Worm (Caenorhabditis elegans) whole organism, mixed stage, embryonic: ENCODE measurements around the gene Y69A2AR.22.

ENCODE experiments used
- M03D4.4 ChIP-seq: sonication (generic microtip); optimal IDR thresholded peaks from 2 replicates; lab custom pipeline; 2017; ENCODE audit warnings: mild to moderate bottlenecking, missing genetic modification characterization, missing compliant biosample characterization
- bed-3 ChIP-seq: fragments of 200-800 bp; sonication (Bioruptor generic); optimal IDR thresholded peaks from 3 replicates; lab custom pipeline; 2018; ENCODE audit warnings: mild to moderate bottlenecking, missing genetic modification characterization, moderate library complexity, missing compliant biosample characterization
- blmp-1 ChIP-seq: fragments of 150-350 bp; optimal IDR thresholded peaks from 2 replicates; lab custom pipeline; 2014; ENCODE audit warnings: missing biosample characterization, missing genetic modification characterization
- ceh-39 ChIP-seq: fragments of 150-350 bp; optimal IDR thresholded peaks from 2 replicates; lab custom pipeline; 2014; ENCODE audit warnings: missing biosample characterization, missing genetic modification characterization
- ceh-43 ChIP-seq: fragments of 200-800 bp; sonication (Bioruptor generic); optimal IDR thresholded peaks from 2 replicates; lab custom pipeline; 2018; ENCODE audit warnings: mild to moderate bottlenecking, missing genetic modification characterization, moderate library complexity, missing compliant biosample characterization
- ces-1 ChIP-seq: fragments of 150-350 bp; optimal IDR thresholded peaks from 2 replicates; lab custom pipeline; 2014; ENCODE audit warnings: missing biosample characterization, missing genetic modification reagents, missing genetic modification characterization
- cnd-1 ChIP-seq: fragments of 200-800 bp; sonication (Bioruptor generic); optimal IDR thresholded peaks from 2 replicates; lab custom pipeline; 2018; ENCODE audit warnings: mild to moderate bottlenecking, missing genetic modification characterization, missing compliant biosample characterization
- drap-1 ChIP-seq: fragments of 200-800 bp; sonication (Bioruptor generic); optimal IDR thresholded peaks from 3 replicates; lab custom pipeline; 2018; ENCODE audit warnings: mild to moderate bottlenecking, missing genetic modification characterization, missing compliant biosample characterization
- elt-1 ChIP-seq: sonication (generic microtip); optimal IDR thresholded peaks from 2 replicates; lab custom pipeline; 2017; ENCODE audit warnings: missing genetic modification characterization, mild to moderate bottlenecking, missing compliant biosample characterization, antibody characterized with exemption, moderate library complexity, borderline replicate concordance; ENCODE audit not compliant: insufficient read depth
- elt-3 ChIP-seq: fragments of 150-350 bp; optimal IDR thresholded peaks from 2 replicates; lab custom pipeline; 2014; ENCODE audit warnings: missing biosample characterization, missing genetic modification characterization
- flh-1 ChIP-seq: fragments of 200-800 bp; sonication (Bioruptor generic); optimal IDR thresholded peaks from 2 replicates; lab custom pipeline; 2018; ENCODE audit warnings: mild to moderate bottlenecking, missing genetic modification characterization, moderate library complexity, missing compliant biosample characterization
- ham-2 ChIP-seq: fragments of 200-800 bp; sonication (Bioruptor generic); optimal IDR thresholded peaks from 2 replicates; lab custom pipeline; 2018; ENCODE audit warnings: mild to moderate bottlenecking, missing genetic modification characterization, missing compliant biosample characterization
- hlh-1 ChIP-seq: fragments of 150-350 bp; optimal IDR thresholded peaks from 2 replicates; lab custom pipeline; 2014; ENCODE audit warnings: missing biosample characterization, missing genetic modification reagents, missing genetic modification characterization
- lin-13 ChIP-seq: fragments of 150-350 bp; optimal IDR thresholded peaks from 2 replicates; lab custom pipeline; 2014; ENCODE audit warnings: missing biosample characterization, missing genetic modification characterization
- lin-32 ChIP-seq: fragments of 200-800 bp; sonication (Bioruptor generic); optimal IDR thresholded peaks from 2 replicates; lab custom pipeline; 2018; ENCODE audit warnings: mild to moderate bottlenecking, missing genetic modification characterization, missing compliant biosample characterization
- lsy-2 ChIP-seq: fragments of 150-350 bp; optimal IDR thresholded peaks from 2 replicates; lab custom pipeline; 2014; ENCODE audit warnings: missing biosample characterization, missing genetic modification characterization
- mab-5 ChIP-seq: fragments of 150-350 bp; optimal IDR thresholded peaks from 2 replicates; lab custom pipeline; 2014; ENCODE audit warnings: missing biosample characterization, missing genetic modification characterization
- mep-1 ChIP-seq: fragments of 150-350 bp; optimal IDR thresholded peaks from 2 replicates; lab custom pipeline; 2017; ENCODE audit warnings: missing biosample characterization, missing genetic modification reagents, missing genetic modification characterization, inconsistent platforms
- mls-2 ChIP-seq: sonication (generic microtip); optimal IDR thresholded peaks from 2 replicates; lab custom pipeline; 2016; ENCODE audit warnings: mild to moderate bottlenecking, missing genetic modification characterization, moderate library complexity, missing compliant biosample characterization
- nhr-12 ChIP-seq: fragments of 150-350 bp; optimal IDR thresholded peaks from 2 replicates; lab custom pipeline; 2014; ENCODE audit warnings: missing biosample characterization, missing genetic modification characterization
- nhr-237 ChIP-seq: fragments of 150-350 bp; optimal IDR thresholded peaks from 2 replicates; lab custom pipeline; 2014; ENCODE audit warnings: missing biosample characterization, missing genetic modification characterization
- nhr-28 ChIP-seq: fragments of 150-350 bp; optimal IDR thresholded peaks from 2 replicates; lab custom pipeline; 2014; ENCODE audit warnings: missing biosample characterization, missing genetic modification characterization
- nhr-76 ChIP-seq: sonication (generic microtip); optimal IDR thresholded peaks from 2 replicates; lab custom pipeline; 2017; ENCODE audit warnings: missing biosample characterization, missing genetic modification characterization
- pha-4 ChIP-seq: fragments of 150-350 bp; optimal IDR thresholded peaks from 2 replicates; lab custom pipeline; 2018; ENCODE audit warnings: missing biosample characterization, missing genetic modification reagents, missing genetic modification characterization
- sem-2 ChIP-seq: fragments of 200-800 bp; sonication (Bioruptor generic); optimal IDR thresholded peaks from 2 replicates; lab custom pipeline; 2018; ENCODE audit warnings: mild to moderate bottlenecking, missing genetic modification characterization, missing compliant biosample characterization
- snpc-4 ChIP-seq: fragments of 150-350 bp; optimal IDR thresholded peaks from 2 replicates; lab custom pipeline; 2014; ENCODE audit warnings: missing biosample characterization, missing genetic modification characterization
- sptf-1 ChIP-seq: sonication (generic microtip); optimal IDR thresholded peaks from 2 replicates; lab custom pipeline; 2017; ENCODE audit warnings: mild to moderate bottlenecking, missing genetic modification characterization, moderate library complexity, missing compliant biosample characterization
- tbx-8 ChIP-seq: fragments of 200-800 bp; sonication (Bioruptor generic); optimal IDR thresholded peaks from 2 replicates; lab custom pipeline; 2018; ENCODE audit warnings: mild to moderate bottlenecking, missing genetic modification characterization, moderate library complexity, missing compliant biosample characterization
- unc-120 ChIP-seq: sonication (generic microtip); optimal IDR thresholded peaks from 2 replicates; lab custom pipeline; 2017; ENCODE audit warnings: missing genetic modification characterization, missing compliant biosample characterization; ENCODE audit not compliant: poor library complexity, severe bottlenecking
- unc-39 ChIP-seq: fragments of 150-350 bp; optimal IDR thresholded peaks from 2 replicates; lab custom pipeline; 2014; ENCODE audit warnings: missing biosample characterization, missing genetic modification characterization
- unc-62 ChIP-seq: fragments of 150-350 bp; optimal IDR thresholded peaks from 2 replicates; lab custom pipeline; 2014; ENCODE audit warnings: missing biosample characterization, missing genetic modification reagents, missing genetic modification characterization
- zip-8 ChIP-seq: fragments of 150-350 bp; optimal IDR thresholded peaks from 2 replicates; lab custom pipeline; 2014; ENCODE audit warnings: missing biosample characterization, missing genetic modification characterization
- ztf-11 ChIP-seq: fragments of 150-350 bp; optimal IDR thresholded peaks from 2 replicates; lab custom pipeline; 2014; ENCODE audit warnings: missing biosample characterization, missing genetic modification characterization

Gene Y69A2AR.22

ce11 chrIV:2507824-2508223, at the start of gene Y69A2AR.22:
Gene Y69A2AR.22 (minus strand): TSS chrIV:2507924.
- no peak for TF ChIP-seq unc-62 (GFP tag; lab: Kevin White, UChicago)
- no peak for TF ChIP-seq tbx-8 (GFP tag; lab: Kevin White, UChicago)
- no peak for TF ChIP-seq nhr-237
- no peak for TF ChIP-seq bed-3
- no peak for TF ChIP-seq M03D4.4 (tag; lab: Kevin White, UChicago)
- no peak for TF ChIP-seq pha-4 (tag; lab: Kevin White, UChicago)
- no peak for TF ChIP-seq ces-1 (GFP tag; lab: Kevin White, UChicago)
- TF ChIP-seq ham-2 (GFP tag; lab: Kevin White, UChicago), result no peak
- TF ChIP-seq blmp-1 (tag; lab: Kevin White, UChicago), result no peak
- no peak for TF ChIP-seq lin-32 (GFP tag; lab: Kevin White, UChicago)
- no peak for TF ChIP-seq sptf-1 (tag; lab: Kevin White, UChicago)
- TF ChIP-seq lsy-2 (tag; lab: Kevin White, UChicago), result no peak
- no peak for TF ChIP-seq nhr-76 (tag; lab: Kevin White, UChicago)
- no peak for TF ChIP-seq nhr-12 (tag; lab: Kevin White, UChicago)
- TF ChIP-seq ceh-43 (GFP tag; lab: Kevin White, UChicago), result no peak
- TF ChIP-seq ztf-11 (tag; lab: Kevin White, UChicago), result no peak
- no peak for TF ChIP-seq zip-8 (tag; lab: Kevin White, UChicago)
- TF ChIP-seq lin-13 (tag; lab: Kevin White, UChicago), result no peak

ce11 chrIV:2556211-2556610, 48.5 kb upstream of the Y69A2AR.22 start:
- TF ChIP-seq tbx-8 (GFP tag; lab: Kevin White, UChicago) (no peak), ces-1 (GFP tag; lab: Kevin White, UChicago) (no peak), mls-2 (tag; lab: Kevin White, UChicago) (no peak), ztf-11 (tag; lab: Kevin White, UChicago) (no peak), mep-1 (tag; lab: Kevin White, UChicago) (no peak), ceh-43 (GFP tag; lab: Kevin White, UChicago) (no peak), hlh-1 (no peak), cnd-1 (tag; lab: Kevin White, UChicago) (no peak), flh-1 (no peak), zip-8 (tag; lab: Kevin White, UChicago) (no peak)
- TF ChIP-seq, all 35 proteins: peak for 0

- no peak for TF ChIP-seq elt-1
- TF ChIP-seq mab-5, result no peak
- no peak for TF ChIP-seq zip-8 (tag; lab: Kevin White, UChicago)
- no peak for TF ChIP-seq sptf-1 (tag; lab: Kevin White, UChicago)
- no peak for TF ChIP-seq nhr-237
- no peak for TF ChIP-seq snpc-4 (tag; lab: Kevin White, UChicago)
- no peak for TF ChIP-seq elt-3 (tag; lab: Kevin White, UChicago)
- TF ChIP-seq unc-39 (tag; lab: Kevin White, UChicago), result no peak
- TF ChIP-seq lin-32 (GFP tag; lab: Kevin White, UChicago), result no peak
- no peak for TF ChIP-seq ham-2 (GFP tag; lab: Kevin White, UChicago)
- no peak for TF ChIP-seq unc-120 (tag; lab: Kevin White, UChicago)
- TF ChIP-seq nhr-28, result no peak
- no peak for TF ChIP-seq pha-4 (tag; lab: Kevin White, UChicago)
- no peak for TF ChIP-seq flh-1
- no peak for TF ChIP-seq bed-3
- TF ChIP-seq tbx-8 (GFP tag; lab: Kevin White, UChicago), result no peak
- TF ChIP-seq unc-62 (GFP tag; lab: Kevin White, UChicago), result no peak
- TF ChIP-seq sem-2 (GFP tag; lab: Kevin White, UChicago), result no peak
- no peak for TF ChIP-seq lsy-2 (tag; lab: Kevin White, UChicago)
- no peak for TF ChIP-seq drap-1 (GFP tag; lab: Kevin White, UChicago)
These were observed 45.1 kb upstream of the Y69A2AR.22 start for ce11 chrIV:2552855-2553254.

ce11 chrIV:2552276-2552675, 44.6 kb upstream of the Y69A2AR.22 start:
- TF ChIP-seq ces-1 (GFP tag; lab: Kevin White, UChicago) (no peak), M03D4.4 (tag; lab: Kevin White, UChicago) (no peak), ceh-39 (no peak), mab-5 (no peak)
